Fruit fly (Drosophila melanogaster) whole organism, pupa: ENCODE measurements around the gene Ge-1.

ENCODE experiments used
- CG13204 ChIP-seq: fragments of 200-800 bp; sonication (Bioruptor generic); optimal IDR thresholded peaks from 2 replicates; lab custom pipeline; 2018; ENCODE audit warnings: missing biosample characterization, mild to moderate bottlenecking, missing genetic modification characterization, moderate library complexity
- CG17806 ChIP-seq: fragments of 200-800 bp; sonication (Bioruptor generic); optimal IDR thresholded peaks from 2 replicates; lab custom pipeline; 2018; ENCODE audit warnings: missing biosample characterization, mild to moderate bottlenecking, missing genetic modification characterization, moderate library complexity
- CG32121 ChIP-seq: fragments of 200-800 bp; sonication (Bioruptor generic); IDR thresholded peaks from 2 replicates; pipeline ENCODE4 v1.3.6; 2022; ENCODE audit warnings: missing biosample characterization, missing genetic modification characterization
- CG34367 ChIP-seq: fragments of 200-800 bp; sonication (Bioruptor generic); optimal IDR thresholded peaks from 2 replicates; lab custom pipeline; 2018; ENCODE audit warnings: missing biosample characterization, mild to moderate bottlenecking, missing genetic modification characterization
- CG8301 ChIP-seq: fragments of 200-800 bp; sonication (Bioruptor generic); optimal IDR thresholded peaks from 2 replicates; lab custom pipeline; 2018; ENCODE audit warnings: missing biosample characterization, mild to moderate bottlenecking, missing genetic modification characterization
- EcR ChIP-seq: fragments of 200-800 bp; sonication (Bioruptor generic); optimal IDR thresholded peaks from 3 replicates; lab custom pipeline; 2019; ENCODE audit warnings: missing biosample characterization, missing genetic modification characterization, mild to moderate bottlenecking, moderate library complexity, missing genetic modification reagents
- Pif1B ChIP-seq: fragments of 200-800 bp; sonication (Bioruptor generic); optimal IDR thresholded peaks from 3 replicates; lab custom pipeline; 2016; ENCODE audit warnings: missing biosample characterization, missing genetic modification characterization
- Snoo ChIP-seq: fragments of 200-800 bp; sonication (Bioruptor generic); optimal IDR thresholded peaks from 3 replicates; lab custom pipeline; 2017; ENCODE audit warnings: missing biosample characterization, mild to moderate bottlenecking, missing genetic modification characterization, inconsistent platforms
- fd96Ca ChIP-seq: fragments of 200-800 bp; sonication (Bioruptor generic); IDR thresholded peaks from 3 replicates; pipeline ENCODE4 v1.3.6; 2022; ENCODE audit warnings: missing biosample characterization, missing genetic modification characterization

DNA sequence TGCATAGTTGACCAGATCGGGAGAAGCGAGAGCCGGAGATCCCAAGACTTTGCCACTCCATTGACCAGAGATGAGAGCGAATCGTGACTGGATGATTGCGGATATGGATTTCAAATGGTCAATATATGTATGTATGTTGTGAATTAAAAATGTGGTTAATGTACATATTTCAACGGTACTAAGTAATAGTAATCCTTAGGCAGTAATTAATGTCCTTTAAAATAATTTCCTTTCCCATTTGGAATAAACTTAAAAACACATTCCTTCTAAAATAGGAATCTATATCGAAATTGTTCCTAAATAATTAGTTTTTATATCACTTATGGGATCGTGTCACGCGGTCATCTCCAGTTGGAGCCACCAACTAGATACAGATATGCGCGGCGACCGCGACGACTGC, 26.7 kb downstream of the Ge-1 start:
- TF ChIP-seq CG32121 (GFP tag; lab: Robert Waterston, UW) (no peak), CG34367 (tag; lab: Kevin White, UChicago) (peak; percentile 54), Snoo (tag; lab: Kevin White, UChicago) (no peak), EcR (GFP tag; lab: Kevin White, UChicago) (no peak), CG8301 (peak; percentile 62), CG13204 (GFP tag; lab: Kevin White, UChicago) (no peak), CG17806 (tag; lab: Kevin White, UChicago) (peak; percentile 9), Pif1B (no peak), fd96Ca (GFP tag; lab: Robert Waterston, UW) (no peak)
